Fruit fly (Drosophila melanogaster) whole organism, embryonic: Measurements from ENCODE around the gene Muc14A.

Experiments
- ATbp ChIP-seq: fragments of 200-800 bp; sonication (Bioruptor generic); optimal IDR thresholded peaks from 2 replicates; lab custom pipeline; 2017; ENCODE audit warnings: missing biosample characterization, mild to moderate bottlenecking, missing genetic modification characterization, missing genetic modification reagents
- Adf1 ChIP-seq: fragments of 200-800 bp; sonication (Bioruptor generic); IDR thresholded peaks from 2 replicates; pipeline ENCODE4 v1.3.6; 2022; ENCODE audit warnings: missing biosample characterization, missing genetic modification characterization
- Aef1 ChIP-seq: fragments of 200-800 bp; sonication (Bioruptor generic); IDR thresholded peaks from 3 replicates; pipeline ENCODE4 v1.3.6; 2022; ENCODE audit warnings: missing biosample characterization, missing genetic modification characterization
- CG1024 ChIP-seq: fragments of 200-800 bp; sonication (Bioruptor generic); IDR thresholded peaks from 2 replicates; pipeline ENCODE4 v1.3.6; 2022; ENCODE audit warnings: missing biosample characterization, missing genetic modification characterization
- CG11247 ChIP-seq: fragments of 200-800 bp; sonication (Bioruptor generic); IDR thresholded peaks from 2 replicates; pipeline ENCODE4 v1.3.6; 2022; ENCODE audit warnings: missing biosample characterization, missing genetic modification characterization
- CG11696 ChIP-seq: fragments of 200-800 bp; sonication (Bioruptor generic); IDR thresholded peaks from 2 replicates; pipeline ENCODE4 v1.3.6; 2022; ENCODE audit warnings: missing biosample characterization, missing genetic modification characterization
- CG12942 ChIP-seq: fragments of 200-800 bp; sonication (Bioruptor generic); optimal IDR thresholded peaks from 3 replicates; lab custom pipeline; 2016; ENCODE audit warnings: missing biosample characterization, missing genetic modification characterization
- CG13123 ChIP-seq: fragments of 200-800 bp; sonication (Bioruptor generic); optimal IDR thresholded peaks from 2 replicates; lab custom pipeline; 2016; ENCODE audit warnings: missing biosample characterization, missing genetic modification characterization
- CG14050 ChIP-seq: fragments of 200-800 bp; sonication (Bioruptor generic); IDR thresholded peaks from 3 replicates; pipeline ENCODE4 v1.3.6; 2022; ENCODE audit warnings: missing biosample characterization, missing genetic modification characterization
- CG14667 ChIP-seq: fragments of 200-800 bp; sonication (Bioruptor generic); IDR thresholded peaks from 2 replicates; pipeline ENCODE4 v1.3.6; 2022; ENCODE audit warnings: missing biosample characterization, missing genetic modification characterization
- CG1529 ChIP-seq: fragments of 200-800 bp; sonication (Bioruptor generic); optimal IDR thresholded peaks from 3 replicates; lab custom pipeline; 2018; ENCODE audit warnings: missing biosample characterization, missing genetic modification characterization
- CG15479 ChIP-seq: fragments of 200-800 bp; sonication (Bioruptor generic); optimal IDR thresholded peaks from 3 replicates; lab custom pipeline; 2019; ENCODE audit warnings: missing biosample characterization, mild to moderate bottlenecking, missing genetic modification characterization, moderate library complexity
- CG1792 ChIP-seq: fragments of 200-800 bp; sonication (Bioruptor generic); optimal IDR thresholded peaks from 2 replicates; lab custom pipeline; 2016; ENCODE audit warnings: missing biosample characterization, missing genetic modification characterization
- CG18476 ChIP-seq: fragments of 200-800 bp; sonication (Bioruptor generic); optimal IDR thresholded peaks from 2 replicates; lab custom pipeline; 2016; ENCODE audit warnings: missing biosample characterization, mild to moderate bottlenecking, missing genetic modification characterization
- CG2202 ChIP-seq: fragments of 200-800 bp; sonication (Bioruptor generic); optimal IDR thresholded peaks from 2 replicates; lab custom pipeline; 2018; ENCODE audit warnings: missing biosample characterization, mild to moderate bottlenecking, missing genetic modification characterization
- CG30403 ChIP-seq: fragments of 200-800 bp; sonication (Bioruptor generic); optimal IDR thresholded peaks from 3 replicates; lab custom pipeline; 2016; ENCODE audit warnings: missing biosample characterization, missing genetic modification characterization
- CG32532 ChIP-seq: fragments of 200-800 bp; sonication (Bioruptor generic); IDR thresholded peaks from 2 replicates; pipeline ENCODE4 v1.3.6; 2022; ENCODE audit warnings: missing biosample characterization, missing genetic modification characterization
- CG3726 ChIP-seq: fragments of 200-800 bp; sonication (Bioruptor generic); IDR thresholded peaks from 3 replicates; pipeline ENCODE4, ENCODE4 v1.3.6; 2022; ENCODE audit warnings: missing biosample characterization, missing genetic modification characterization
- CG43689 ChIP-seq: fragments of 200-800 bp; sonication (Bioruptor generic); IDR thresholded peaks from 2 replicates; pipeline ENCODE4 v1.3.6; 2022; ENCODE audit warnings: missing biosample characterization, missing genetic modification characterization
- CG5953 ChIP-seq: fragments of 200-800 bp; sonication (Bioruptor generic); IDR thresholded peaks from 2 replicates; pipeline ENCODE4 v1.3.6; 2022; ENCODE audit warnings: missing biosample characterization, missing genetic modification characterization
- CG6175 ChIP-seq: fragments of 200-800 bp; sonication (Bioruptor generic); IDR thresholded peaks from 3 replicates; pipeline ENCODE4 v1.3.6; 2022; ENCODE audit warnings: missing biosample characterization, missing genetic modification characterization
- CG6654 ChIP-seq: fragments of 200-800 bp; sonication (Bioruptor generic); optimal IDR thresholded peaks from 2 replicates; lab custom pipeline; 2017; ENCODE audit warnings: missing biosample characterization, mild to moderate bottlenecking, missing genetic modification characterization
- CG7745 ChIP-seq: fragments of 200-800 bp; sonication (Bioruptor generic); optimal IDR thresholded peaks from 2 replicates; lab custom pipeline; 2018; ENCODE audit warnings: missing biosample characterization, mild to moderate bottlenecking, missing genetic modification characterization, moderate library complexity
- CG8359 ChIP-seq: fragments of 200-800 bp; sonication (Bioruptor generic); optimal IDR thresholded peaks from 2 replicates; lab custom pipeline; 2017; ENCODE audit warnings: missing biosample characterization, mild to moderate bottlenecking, missing genetic modification characterization, borderline replicate concordance
- CG9215 ChIP-seq: fragments of 200-800 bp; sonication (Bioruptor generic); IDR thresholded peaks from 2 replicates; pipeline ENCODE4 v1.3.6; 2022; ENCODE audit warnings: missing biosample characterization, missing genetic modification characterization
- CG9727 ChIP-seq: fragments of 200-800 bp; sonication (Bioruptor generic); optimal IDR thresholded peaks from 3 replicates; lab custom pipeline; 2017; ENCODE audit warnings: missing biosample characterization, mild to moderate bottlenecking, missing genetic modification characterization
- Hand ChIP-seq: fragments of 200-800 bp; sonication (Bioruptor generic); optimal IDR thresholded peaks from 2 replicates; lab custom pipeline; 2017; ENCODE audit warnings: mild to moderate bottlenecking, missing biosample characterization, missing genetic modification reagents, missing genetic modification characterization
- Hr3 ChIP-seq: fragments of 200-800 bp; sonication (Bioruptor generic); optimal IDR thresholded peaks from 3 replicates; lab custom pipeline; 2016; ENCODE audit warnings: missing biosample characterization, missing genetic modification characterization
- MESR4 ChIP-seq: fragments of 200-800 bp; sonication (Bioruptor generic); optimal IDR thresholded peaks from 2 replicates; lab custom pipeline; 2018; ENCODE audit warnings: missing biosample characterization, mild to moderate bottlenecking, missing genetic modification characterization, moderate library complexity
- Mad ChIP-seq: fragments of 200-800 bp; sonication (Bioruptor generic); optimal IDR thresholded peaks from 2 replicates; lab custom pipeline; 2016; ENCODE audit warnings: missing biosample characterization, missing genetic modification characterization
- Myb ChIP-seq: fragments of 200-800 bp; sonication (Bioruptor generic); optimal IDR thresholded peaks from 2 replicates; lab custom pipeline; 2016; ENCODE audit warnings: missing biosample characterization, missing genetic modification characterization
- NC2β ChIP-seq: fragments of 200-800 bp; sonication (Bioruptor generic); optimal IDR thresholded peaks from 2 replicates; lab custom pipeline; 2016; ENCODE audit warnings: missing biosample characterization, missing genetic modification characterization
- Neu2 ChIP-seq: fragments of 200-800 bp; sonication (Bioruptor generic); optimal IDR thresholded peaks from 3 replicates; lab custom pipeline; 2016; ENCODE audit warnings: missing biosample characterization, missing genetic modification characterization, borderline replicate concordance
- Vsx1 ChIP-seq: fragments of 200-800 bp; sonication (Bioruptor generic); optimal IDR thresholded peaks from 2 replicates; lab custom pipeline; 2017; ENCODE audit warnings: missing biosample characterization, mild to moderate bottlenecking, missing genetic modification characterization, missing genetic modification reagents
- bbx ChIP-seq: fragments of 200-800 bp; sonication (Bioruptor generic); IDR thresholded peaks from 2 replicates; pipeline ENCODE4 v1.3.6; 2022; ENCODE audit warnings: missing biosample characterization, missing genetic modification characterization; ENCODE audit not compliant: partially characterized antibody
- bcd ChIP-seq: fragments of 200-800 bp; sonication (Bioruptor generic); optimal IDR thresholded peaks from 2 replicates; lab custom pipeline; 2017; ENCODE audit warnings: missing biosample characterization, mild to moderate bottlenecking, missing genetic modification characterization
- disco-r ChIP-seq: fragments of 200-800 bp; sonication (Bioruptor generic); optimal IDR thresholded peaks from 2 replicates; lab custom pipeline; 2016; ENCODE audit warnings: missing biosample characterization, missing genetic modification characterization
- dmrt11E ChIP-seq: fragments of 200-800 bp; sonication (Bioruptor generic); optimal IDR thresholded peaks from 3 replicates; lab custom pipeline; 2018; ENCODE audit warnings: missing biosample characterization, mild to moderate bottlenecking, missing genetic modification characterization, moderate library complexity
- gfzf ChIP-seq: fragments of 200-800 bp; sonication (Bioruptor generic); optimal IDR thresholded peaks from 2 replicates; lab custom pipeline; 2016; ENCODE audit warnings: missing biosample characterization, mild to moderate bottlenecking, missing genetic modification characterization, moderate library complexity
- ind ChIP-seq: fragments of 200-800 bp; sonication (Bioruptor generic); optimal IDR thresholded peaks from 3 replicates; lab custom pipeline; 2016; ENCODE audit warnings: missing biosample characterization, missing genetic modification characterization
- oc ChIP-seq: fragments of 200-800 bp; sonication (Bioruptor generic); optimal IDR thresholded peaks from 2 replicates; lab custom pipeline; 2018; ENCODE audit warnings: missing biosample characterization, mild to moderate bottlenecking, missing genetic modification characterization, moderate library complexity
- org-1 ChIP-seq: fragments of 200-800 bp; sonication (Bioruptor generic); optimal IDR thresholded peaks from 2 replicates; lab custom pipeline; 2017; ENCODE audit warnings: missing biosample characterization, missing genetic modification characterization
- pnt ChIP-seq: fragments of 200-800 bp; sonication (Bioruptor generic); optimal IDR thresholded peaks from 3 replicates; lab custom pipeline; 2016; ENCODE audit warnings: missing biosample characterization, missing genetic modification characterization
- slou ChIP-seq: fragments of 200-800 bp; sonication (Bioruptor generic); optimal IDR thresholded peaks from 3 replicates; lab custom pipeline; 2016; ENCODE audit warnings: missing biosample characterization, missing genetic modification characterization
- sqz ChIP-seq: fragments of 200-800 bp; sonication (Bioruptor generic); optimal IDR thresholded peaks from 3 replicates; lab custom pipeline; 2018; ENCODE audit warnings: missing biosample characterization, mild to moderate bottlenecking, missing genetic modification characterization
- tap ChIP-seq: fragments of 200-800 bp; optimal IDR thresholded peaks from 3 replicates; lab custom pipeline; 2019; ENCODE audit warnings: missing biosample characterization, mild to moderate bottlenecking, missing genetic modification characterization, moderate library complexity
- tin ChIP-seq: fragments of 200-800 bp; sonication (Bioruptor generic); optimal IDR thresholded peaks from 3 replicates; lab custom pipeline; 2016; ENCODE audit warnings: missing biosample characterization, missing genetic modification characterization
- tna ChIP-seq: fragments of 200-800 bp; sonication (Bioruptor generic); IDR thresholded peaks from 2 replicates; pipeline ENCODE4 v1.3.6; 2022; ENCODE audit warnings: missing biosample characterization, missing genetic modification characterization; ENCODE audit not compliant: partially characterized antibody

Muc14A gene

dm6 chrX:16090179-16091144 is 81.5 kb downstream of the Muc14A start (continued):
- TF ChIP-seq Hr3 (GFP tag; lab: Kevin White, UChicago) = peak; percentile 82
- TF ChIP-seq org-1 (GFP tag; lab: Kevin White, UChicago) = peak; percentile 74
- TF ChIP-seq CG11247 (GFP tag; lab: Robert Waterston, UW) = peak; percentile 89
- TF ChIP-seq CG30403 (GFP tag; lab: Kevin White, UChicago) = peak; percentile 90
- TF ChIP-seq oc (tag; lab: Kevin White, UChicago) = peak; percentile 77
- TF ChIP-seq CG18476 (GFP tag; lab: Kevin White, UChicago) = peak; percentile 70
- TF ChIP-seq slou = peak; percentile 71
- peak; percentile 80 for TF ChIP-seq CG12942 (GFP tag; lab: Kevin White, UChicago)
- no peak for TF ChIP-seq gfzf
- peak; percentile 89 for TF ChIP-seq ATbp (GFP tag; lab: Kevin White, UChicago)
- peak; percentile 68 for TF ChIP-seq Myb (GFP tag; lab: Kevin White, UChicago)
- no peak for TF ChIP-seq bbx (GFP tag; lab: Robert Waterston, UW)
- TF ChIP-seq ind = peak; percentile 94
- TF ChIP-seq sqz (GFP tag; lab: Kevin White, UChicago) = peak; percentile 22
- peak; percentile 79 for TF ChIP-seq CG9215 (GFP tag; lab: Robert Waterston, UW)
- TF ChIP-seq bcd (GFP tag; lab: Kevin White, UChicago) = peak; percentile 89
- TF ChIP-seq tin (GFP tag; lab: Kevin White, UChicago) = peak; percentile 87
- peak; percentile 95 for TF ChIP-seq CG32532 (GFP tag; lab: Robert Waterston, UW)
- TF ChIP-seq Vsx1 = peak; percentile 73
- TF ChIP-seq CG15479 (GFP tag; lab: Kevin White, UChicago) = no peak
- TF ChIP-seq CG43689 (GFP tag; lab: Robert Waterston, UW) = peak; percentile 77
- TF ChIP-seq CG9727 (GFP tag; lab: Kevin White, UChicago) = peak; percentile 80
- TF ChIP-seq CG11696 (GFP tag; lab: Robert Waterston, UW) = peak; percentile 77
- peak; percentile 37; the same call in 1 of the 2 replicates for TF ChIP-seq Adf1 (GFP tag; lab: Robert Waterston, UW)
- peak; percentile 38 for TF ChIP-seq MESR4
- TF ChIP-seq dmrt11E = peak; percentile 21
- TF ChIP-seq tna (GFP tag; lab: Robert Waterston, UW) = no peak
- peak; percentile 66 for TF ChIP-seq CG8359 (GFP tag; lab: Kevin White, UChicago)
- TF ChIP-seq CG14667 (GFP tag; lab: Robert Waterston, UW) = peak; percentile 82
- TF ChIP-seq disco-r (GFP tag; lab: Kevin White, UChicago) = peak; percentile 95
- TF ChIP-seq Neu2 (GFP tag; lab: Kevin White, UChicago) = no peak
- TF ChIP-seq CG1024 = peak; percentile 88
- no peak for TF ChIP-seq CG2202 (tag; lab: Kevin White, UChicago)
- peak; percentile 85 for TF ChIP-seq CG1792
- TF ChIP-seq CG7745 (tag; lab: Kevin White, UChicago) = no peak
- peak; percentile 76 for TF ChIP-seq pnt (GFP tag; lab: Kevin White, UChicago)
- TF ChIP-seq Mad (GFP tag; lab: Kevin White, UChicago) = no peak
- peak; percentile 74 for TF ChIP-seq CG1529 (GFP tag; lab: Kevin White, UChicago)
- peak; percentile 80 for TF ChIP-seq CG5953 (GFP tag; lab: Robert Waterston, UW)
- peak; percentile 85 for TF ChIP-seq CG14050 (GFP tag; lab: Robert Waterston, UW)
- peak; percentile 72 for TF ChIP-seq CG6654 (GFP tag; lab: Kevin White, UChicago)
- peak; percentile 74 for TF ChIP-seq NC2β
- peak; percentile 76; the same call in 1 of the 3 replicates for TF ChIP-seq CG3726 (GFP tag; lab: Robert Waterston, UW)
- TF ChIP-seq CG6175 = peak; percentile 83; the same call in 2 of the 3 replicates
- peak; percentile 92 for TF ChIP-seq tap (tag; lab: Kevin White, UChicago)
- peak; percentile 73 for TF ChIP-seq CG13123 (GFP tag; lab: Kevin White, UChicago)
- peak; percentile 87 for TF ChIP-seq Hand (GFP tag; lab: Kevin White, UChicago)
- TF ChIP-seq Aef1 = peak; percentile 92
